Fruit fly (Drosophila melanogaster): ENCODE results near the gene CG43095.

The CG43095 gene

dm6 chr3R:22771670-22772069, at the start of gene CG43095:
CG43095 (minus strand) TSS chr3R:22771770.
- TF ChIP-seq noc (tag; optimal IDR thresholded peaks at IDR 0.05): no peak

dm6 chr3R:22816437-22817173, 45.0 kb upstream of the CG43095 start:
- no peak for TF ChIP-seq noc (tag; optimal IDR thresholded peaks at IDR 0.05)

dm6 chr3R:22816078-22816436, 44.5 kb upstream of the CG43095 start, which contains the start of gene CG13840:
CG13840 (minus strand) TSS chr3R:22816178.
- no peak for TF ChIP-seq noc (tag; optimal IDR thresholded peaks at IDR 0.05)

- TF ChIP-seq noc (tag; optimal IDR thresholded peaks at IDR 0.05): no peak
Observed at dm6 chr3R:22810277-22810676, 38.7 kb upstream of the CG43095 start.

dm6 chr3R:22807132-22807531, 35.6 kb upstream of the CG43095 start:
- TF ChIP-seq noc (tag; optimal IDR thresholded peaks at IDR 0.05): no peak

- no peak for TF ChIP-seq noc (tag; optimal IDR thresholded peaks at IDR 0.05)
Observed at dm6 chr3R:22803655-22804341, 32.2 kb upstream of the CG43095 start, which contains the start of gene CG7031. CG7031 (plus strand) TSS chr3R:22804291.

- TF ChIP-seq noc (tag; optimal IDR thresholded peaks at IDR 0.05): no peak
Observed at dm6 chr3R:22793953-22794352, 22.4 kb upstream of the CG43095 start.

- no peak for TF ChIP-seq noc (tag; optimal IDR thresholded peaks at IDR 0.05)
Observed at dm6 chr3R:22789106-22789505, 17.5 kb upstream of the CG43095 start.

dm6 chr3R:22784674-22785316, 13.2 kb upstream of the CG43095 start:
- no peak for TF ChIP-seq noc (tag; optimal IDR thresholded peaks at IDR 0.05)

- peak; percentile 23 for TF ChIP-seq noc (tag; optimal IDR thresholded peaks at IDR 0.05)
Observed at dm6 chr3R:22781412-22781811, 9.8 kb upstream of the CG43095 start.

dm6 chr3R:22780135-22780534, 8.6 kb upstream of the CG43095 start:
- TF ChIP-seq noc (tag; optimal IDR thresholded peaks at IDR 0.05): no peak

dm6 chr3R:22776457-22776856, 4.9 kb upstream of the CG43095 start:
- no peak for TF ChIP-seq noc (tag; optimal IDR thresholded peaks at IDR 0.05)

- TF ChIP-seq noc (tag; optimal IDR thresholded peaks at IDR 0.05): no peak
Observed at dm6 chr3R:22770887-22771286, 683 bp downstream of the CG43095 start, which contains the start of gene CG43094. CG43094 (minus strand) TSS chr3R:22770987.

- TF ChIP-seq noc (tag; optimal IDR thresholded peaks at IDR 0.05): no peak
Observed at dm6 chr3R:22770207-22770606, 1.4 kb downstream of the CG43095 start, which contains the start of gene CG43093. CG43093 (minus strand) TSS chr3R:22770307.

- TF ChIP-seq noc (tag; optimal IDR thresholded peaks at IDR 0.05): no peak
Observed at dm6 chr3R:22769567-22769966, 2.0 kb downstream of the CG43095 start, which contains the start of gene CG43092. CG43092 (minus strand) TSS chr3R:22769667.

- TF ChIP-seq noc (tag; optimal IDR thresholded peaks at IDR 0.05): no peak
Observed at dm6 chr3R:22768633-22769032, 2.9 kb downstream of the CG43095 start, which contains the start of gene CG43091. CG43091 (minus strand) TSS chr3R:22768733.
